Worm (Caenorhabditis elegans) whole organism, mixed stage, embryonic: Measurements from ENCODE around the gene ZK809.5.
A peak's percentile ranks its signal among the peaks of the same experiment; 100 is the strongest.

Source experiments
- bed-3 ChIP-seq: fragments of 200-800 bp; sonication (Bioruptor generic); optimal IDR thresholded peaks from 3 replicates; lab custom pipeline; 2018; ENCODE audit warnings: mild to moderate bottlenecking, missing genetic modification characterization, moderate library complexity, missing compliant biosample characterization
- blmp-1 ChIP-seq: fragments of 150-350 bp; optimal IDR thresholded peaks from 2 replicates; lab custom pipeline; 2014; ENCODE audit warnings: missing biosample characterization, missing genetic modification characterization
- ces-1 ChIP-seq: fragments of 150-350 bp; optimal IDR thresholded peaks from 2 replicates; lab custom pipeline; 2014; ENCODE audit warnings: missing biosample characterization, missing genetic modification reagents, missing genetic modification characterization
- elt-1 ChIP-seq: sonication (generic microtip); optimal IDR thresholded peaks from 2 replicates; lab custom pipeline; 2017; ENCODE audit warnings: missing genetic modification characterization, mild to moderate bottlenecking, missing compliant biosample characterization, antibody characterized with exemption, moderate library complexity, borderline replicate concordance; ENCODE audit not compliant: insufficient read depth
- elt-3 ChIP-seq: fragments of 150-350 bp; optimal IDR thresholded peaks from 2 replicates; lab custom pipeline; 2014; ENCODE audit warnings: missing biosample characterization, missing genetic modification characterization
- lin-13 ChIP-seq: fragments of 150-350 bp; optimal IDR thresholded peaks from 2 replicates; lab custom pipeline; 2014; ENCODE audit warnings: missing biosample characterization, missing genetic modification characterization
- lsy-2 ChIP-seq: fragments of 150-350 bp; optimal IDR thresholded peaks from 2 replicates; lab custom pipeline; 2014; ENCODE audit warnings: missing biosample characterization, missing genetic modification characterization
- mab-5 ChIP-seq: fragments of 150-350 bp; optimal IDR thresholded peaks from 2 replicates; lab custom pipeline; 2014; ENCODE audit warnings: missing biosample characterization, missing genetic modification characterization
- nhr-12 ChIP-seq: fragments of 150-350 bp; optimal IDR thresholded peaks from 2 replicates; lab custom pipeline; 2014; ENCODE audit warnings: missing biosample characterization, missing genetic modification characterization
- nhr-237 ChIP-seq: fragments of 150-350 bp; optimal IDR thresholded peaks from 2 replicates; lab custom pipeline; 2014; ENCODE audit warnings: missing biosample characterization, missing genetic modification characterization
- nhr-76 ChIP-seq: sonication (generic microtip); optimal IDR thresholded peaks from 2 replicates; lab custom pipeline; 2017; ENCODE audit warnings: missing biosample characterization, missing genetic modification characterization
- pha-4 ChIP-seq: fragments of 150-350 bp; optimal IDR thresholded peaks from 2 replicates; lab custom pipeline; 2018; ENCODE audit warnings: missing biosample characterization, missing genetic modification reagents, missing genetic modification characterization
- snpc-4 ChIP-seq: fragments of 150-350 bp; optimal IDR thresholded peaks from 2 replicates; lab custom pipeline; 2014; ENCODE audit warnings: missing biosample characterization, missing genetic modification characterization
- ztf-11 ChIP-seq: fragments of 150-350 bp; optimal IDR thresholded peaks from 2 replicates; lab custom pipeline; 2014; ENCODE audit warnings: missing biosample characterization, missing genetic modification characterization

DNA sequence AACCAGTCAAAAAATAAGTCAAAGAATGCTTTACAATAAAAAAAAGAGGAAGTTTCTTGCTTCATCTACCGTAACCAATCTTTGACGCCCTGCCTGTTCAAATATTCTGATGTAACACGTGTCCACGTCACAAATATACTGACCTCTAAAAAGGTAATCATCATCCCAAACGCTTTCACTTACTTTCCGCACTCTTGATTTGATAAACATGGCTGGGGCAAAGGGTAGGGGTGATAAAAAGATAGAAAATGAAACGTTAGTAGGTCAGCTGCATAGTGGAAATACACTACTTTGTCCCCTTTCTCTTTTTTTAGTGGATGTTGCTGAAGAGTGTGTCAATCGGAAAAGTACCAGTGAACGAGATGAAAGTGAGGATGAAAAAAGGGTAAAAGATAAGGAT lies 43.6 kb downstream of the ZK809.5 start:
- no peak for TF ChIP-seq snpc-4 (tag; lab: Kevin White, UChicago)
- TF ChIP-seq lsy-2 (tag; lab: Kevin White, UChicago), result no peak
- no peak for TF ChIP-seq lin-13 (tag; lab: Kevin White, UChicago)
- TF ChIP-seq mab-5, result no peak
- no peak for TF ChIP-seq nhr-237 (tag; lab: Kevin White, UChicago)
- TF ChIP-seq nhr-76 (tag; lab: Kevin White, UChicago), result no peak
- TF ChIP-seq bed-3 (GFP tag; lab: Kevin White, UChicago), result no peak
- peak; percentile 83 for TF ChIP-seq blmp-1 (tag; lab: Kevin White, UChicago)
- no peak for TF ChIP-seq ces-1 (GFP tag; lab: Kevin White, UChicago)
- no peak for TF ChIP-seq ztf-11 (tag; lab: Kevin White, UChicago)
- no peak for TF ChIP-seq elt-1 (tag; lab: Kevin White, UChicago)
- no peak for TF ChIP-seq nhr-12 (tag; lab: Kevin White, UChicago)
- no peak for TF ChIP-seq pha-4 (tag; lab: Kevin White, UChicago)
- TF ChIP-seq elt-3 (tag; lab: Kevin White, UChicago), result no peak
